Worm (Caenorhabditis elegans) whole organism, late embryonic: ENCODE results near the gene Y39F10C.3.

Experiments used
- ahr-1 ChIP-seq: sonication (generic microtip); optimal IDR thresholded peaks from 2 replicates; lab custom pipeline; 2016; ENCODE audit warnings: missing genetic modification characterization, missing compliant biosample characterization
- fkh-10 ChIP-seq: fragments of 150-350 bp; optimal IDR thresholded peaks from 2 replicates; lab custom pipeline; 2014; ENCODE audit warnings: missing biosample characterization, missing genetic modification reagents, missing genetic modification characterization
- hlh-13 ChIP-seq: fragments of 200-800 bp; sonication (Bioruptor generic); optimal IDR thresholded peaks from 2 replicates; lab custom pipeline; 2018; ENCODE audit warnings: mild to moderate bottlenecking, missing genetic modification characterization, missing compliant biosample characterization
- rnt-1 ChIP-seq: sonication (generic microtip); optimal IDR thresholded peaks from 2 replicates; lab custom pipeline; 2016; ENCODE audit warnings: missing genetic modification characterization, missing compliant biosample characterization
- unc-55 ChIP-seq: sonication (generic microtip); optimal IDR thresholded peaks from 2 replicates; lab custom pipeline; 2017; ENCODE audit warnings: missing biosample characterization, missing genetic modification reagents, missing genetic modification characterization

- no peak for TF ChIP-seq unc-55 (GFP tag; lab: Kevin White, UChicago)
- no peak for TF ChIP-seq fkh-10 (GFP tag; lab: Kevin White, UChicago)
- TF ChIP-seq ahr-1 (tag; lab: Kevin White, UChicago) = no peak
- no peak for TF ChIP-seq rnt-1 (tag; lab: Kevin White, UChicago)
- no peak for TF ChIP-seq hlh-13 (GFP tag; lab: Kevin White, UChicago)
Measured at ce11 chrII:689749-690148, 15.5 kb downstream of the Y39F10C.3 start, which contains the start of gene T02H6.4.
